Fruit fly (Drosophila melanogaster): ENCODE results near the gene fray.

fray gene

dm6 chr3R:18573699-18574259 lies 888 bp downstream of the fray start (continued):
- TF ChIP-seq CG1603 (tag; optimal IDR thresholded peaks at IDR 0.05): peak; percentile 88
- peak; percentile 93 for TF ChIP-seq CG7786 (GFP tag; optimal IDR thresholded peaks at IDR 0.05)
- TF ChIP-seq CG11456 (GFP tag; IDR thresholded peaks at IDR 0.05): peak; percentile 90
- peak; percentile 73; the same call in 1 of the 2 replicates for TF ChIP-seq rib (GFP tag; IDR thresholded peaks at IDR 0.05)
- TF ChIP-seq trem (tag; optimal IDR thresholded peaks at IDR 0.05): peak; percentile 89
- peak; percentile 88 for TF ChIP-seq H2.0 (GFP tag; IDR thresholded peaks at IDR 0.05)
- peak; percentile 93 for TF ChIP-seq Atf3 (GFP tag; optimal IDR thresholded peaks at IDR 0.05)
- TF ChIP-seq CG1233 (GFP tag; optimal IDR thresholded peaks at IDR 0.05): peak; percentile 92
- TF ChIP-seq trh (GFP tag; optimal IDR thresholded peaks at IDR 0.05): peak; percentile 64
- peak; percentile 83 for TF ChIP-seq Bdp1 (GFP tag; optimal IDR thresholded peaks at IDR 0.05)
- TF ChIP-seq CG7987 (GFP tag; optimal IDR thresholded peaks at IDR 0.05): peak; percentile 82
- TF ChIP-seq Dad (GFP tag; optimal IDR thresholded peaks at IDR 0.05): peak; percentile 76
- peak; percentile 82 for TF ChIP-seq CG4404 (GFP tag; IDR thresholded peaks at IDR 0.05)
- peak; percentile 93 for TF ChIP-seq CG32532 (GFP tag; IDR thresholded peaks at IDR 0.05)
- peak; percentile 87 for TF ChIP-seq lbe (GFP tag; optimal IDR thresholded peaks at IDR 0.05)
- peak; percentile 90 for TF ChIP-seq Fer3 (tag; optimal IDR thresholded peaks at IDR 0.05)
- TF ChIP-seq klu (GFP tag; IDR thresholded peaks at IDR 0.05): peak; percentile 88
- TF ChIP-seq CG11696 (GFP tag; IDR thresholded peaks at IDR 0.05): peak; percentile 95
- TF ChIP-seq CG31365 (tag; optimal IDR thresholded peaks at IDR 0.05): peak; percentile 68
- TF ChIP-seq CG7928 (GFP tag; optimal IDR thresholded peaks at IDR 0.05): peak; percentile 66
- peak; percentile 83 for TF ChIP-seq pnt (GFP tag; optimal IDR thresholded peaks at IDR 0.05)
- peak; percentile 67 for TF ChIP-seq CG1647 (GFP tag; optimal IDR thresholded peaks at IDR 0.05)
- peak; percentile 84 for TF ChIP-seq ssp (GFP tag; IDR thresholded peaks at IDR 0.05)
- TF ChIP-seq Aef1 (GFP tag; IDR thresholded peaks at IDR 0.05): peak; percentile 84
- peak; percentile 96 for TF ChIP-seq Chrac-16 (GFP tag; optimal IDR thresholded peaks at IDR 0.05)
- TF ChIP-seq CG6254 (GFP tag; optimal IDR thresholded peaks at IDR 0.05): peak; percentile 88
- peak; percentile 86 for TF ChIP-seq gcm2 (GFP tag; optimal IDR thresholded peaks at IDR 0.05)
- peak; percentile 97 for TF ChIP-seq CG2678 (tag; optimal IDR thresholded peaks at IDR 0.05)
- peak; percentile 63 for TF ChIP-seq kah (GFP tag; optimal IDR thresholded peaks at IDR 0.05)
- peak; percentile 95 for TF ChIP-seq CG3281 (GFP tag; optimal IDR thresholded peaks at IDR 0.05)
- peak; percentile 56; the same call in 1 of the 3 replicates for TF ChIP-seq Optix (GFP tag; IDR thresholded peaks at IDR 0.05)
- TF ChIP-seq sob (GFP tag; IDR thresholded peaks at IDR 0.05): peak; percentile 92
- TF ChIP-seq CG12071 (GFP tag; optimal IDR thresholded peaks at IDR 0.05): peak; percentile 83
- TF ChIP-seq CG10431 (GFP tag; optimal IDR thresholded peaks at IDR 0.05): peak; percentile 75
- peak; percentile 93 for TF ChIP-seq CG1529 (GFP tag; optimal IDR thresholded peaks at IDR 0.05)
- peak; percentile 83 for TF ChIP-seq Antp (GFP tag; optimal IDR thresholded peaks at IDR 0.05)
- TF ChIP-seq ttk (GFP tag; IDR thresholded peaks at IDR 0.05): peak; percentile 88
- peak; percentile 89 for TF ChIP-seq CG33557 (GFP tag; optimal IDR thresholded peaks at IDR 0.05)
- peak; percentile 64; the same call in 1 of the 3 replicates for TF ChIP-seq CG2199 (GFP tag; IDR thresholded peaks at IDR 0.05)
- no peak for TF ChIP-seq pros (GFP tag; optimal IDR thresholded peaks at IDR 0.05)
- peak; percentile 81 for TF ChIP-seq CG11560 (tag; IDR thresholded peaks at IDR 0.05)
- no peak for TF ChIP-seq ash1 (GFP tag; optimal IDR thresholded peaks at IDR 0.05)
- TF ChIP-seq Adf1 (GFP tag; IDR thresholded peaks at IDR 0.05): peak; percentile 78
- TF ChIP-seq abd-A (tag; optimal IDR thresholded peaks at IDR 0.05): peak; percentile 65
- peak; percentile 81 for TF ChIP-seq CG31224 (GFP tag; IDR thresholded peaks at IDR 0.05)
- peak; percentile 78; the same call in 1 of the 2 replicates for TF ChIP-seq sim (GFP tag; IDR thresholded peaks at IDR 0.05)
- peak; percentile 93 for TF ChIP-seq slbo (GFP tag; IDR thresholded peaks at IDR 0.05)
- peak; percentile 56; the same call in 1 of the 2 replicates for TF ChIP-seq CkIIα-i1 (GFP tag; IDR thresholded peaks at IDR 0.05)
- peak; percentile 80 for TF ChIP-seq H15 (GFP tag; IDR thresholded peaks at IDR 0.05)
- TF ChIP-seq otp (GFP tag; IDR thresholded peaks at IDR 0.05): peak; percentile 74
- peak; percentile 98 for TF ChIP-seq CG17361 (GFP tag; IDR thresholded peaks at IDR 0.05)
